Fruit fly (Drosophila melanogaster): ENCODE results near the gene opa.

- TF ChIP-seq CG8478 (optimal IDR thresholded peaks at IDR 0.05) (no peak), CTCF (optimal IDR thresholded peaks at IDR 0.05) (no peak)
Measured at dm6 chr3R:4846787-4847186, 5.8 kb upstream of the opa start.

Data from S2 (cell line).